Fruit fly (Drosophila melanogaster) whole organism, prepupa: ENCODE measurements around the gene ATPsyngamma.

Experiments
- CG10631 ChIP-seq: fragments of 200-800 bp; sonication (Bioruptor generic); optimal IDR thresholded peaks from 2 replicates; lab custom pipeline; 2016; ENCODE audit warnings: missing biosample characterization, missing genetic modification characterization
- CG11294 ChIP-seq: fragments of 200-800 bp; sonication (Bioruptor generic); IDR thresholded peaks from 2 replicates; pipeline ENCODE4 v1.3.6; 2022; ENCODE audit warnings: missing biosample characterization, missing genetic modification characterization
- CG11762 ChIP-seq: fragments of 200-800 bp; sonication (Bioruptor generic); optimal IDR thresholded peaks from 3 replicates; lab custom pipeline; 2016; ENCODE audit warnings: missing biosample characterization, missing genetic modification characterization; ENCODE audit not compliant: insufficient read depth
- CG11902 ChIP-seq: fragments of 200-800 bp; sonication (Bioruptor generic); optimal IDR thresholded peaks from 3 replicates; lab custom pipeline; 2016; ENCODE audit warnings: missing biosample characterization, missing genetic modification characterization
- CG15336 ChIP-seq: fragments of 200-800 bp; sonication (Bioruptor generic); IDR thresholded peaks from 2 replicates; pipeline ENCODE4 v1.3.6; 2022; ENCODE audit warnings: missing biosample characterization, missing genetic modification characterization
- CG1621 ChIP-seq: fragments of 200-800 bp; sonication (Bioruptor generic); optimal IDR thresholded peaks from 3 replicates; lab custom pipeline; 2018; ENCODE audit warnings: missing biosample characterization, mild to moderate bottlenecking, missing genetic modification characterization
- CG16779 ChIP-seq: fragments of 200-800 bp; sonication (Bioruptor generic); optimal IDR thresholded peaks from 3 replicates; lab custom pipeline; 2017; ENCODE audit warnings: missing biosample characterization, mild to moderate bottlenecking, missing genetic modification characterization
- CG3032 ChIP-seq: fragments of 200-800 bp; optimal IDR thresholded peaks from 2 replicates; lab custom pipeline; 2019; ENCODE audit warnings: missing biosample characterization, mild to moderate bottlenecking, missing genetic modification characterization, moderate library complexity
- CG31627 ChIP-seq: fragments of 200-800 bp; sonication (Bioruptor generic); optimal IDR thresholded peaks from 3 replicates; lab custom pipeline; 2016; ENCODE audit warnings: missing biosample characterization, missing genetic modification characterization
- CG32006 ChIP-seq: fragments of 200-800 bp; sonication (Bioruptor generic); optimal IDR thresholded peaks from 3 replicates; lab custom pipeline; 2017; ENCODE audit warnings: missing biosample characterization, mild to moderate bottlenecking, missing genetic modification characterization
- CG34406 ChIP-seq: fragments of 200-800 bp; sonication (Bioruptor generic); optimal IDR thresholded peaks from 3 replicates; lab custom pipeline; 2016; ENCODE audit warnings: missing biosample characterization, missing genetic modification characterization
- CG3919 ChIP-seq: fragments of 200-800 bp; sonication (Bioruptor generic); optimal IDR thresholded peaks from 3 replicates; lab custom pipeline; 2016; ENCODE audit warnings: missing biosample characterization, missing genetic modification characterization
- CG4318 ChIP-seq: fragments of 200-800 bp; sonication (Bioruptor generic); optimal IDR thresholded peaks from 3 replicates; lab custom pipeline; 2017; ENCODE audit warnings: missing biosample characterization, mild to moderate bottlenecking, missing genetic modification characterization
- CG6163 ChIP-seq: fragments of 200-800 bp; sonication (Bioruptor generic); IDR thresholded peaks from 3 replicates; pipeline ENCODE4 v1.3.6; 2022; ENCODE audit warnings: missing biosample characterization, missing genetic modification characterization
- CG6276 ChIP-seq: fragments of 200-800 bp; sonication (Bioruptor generic); optimal IDR thresholded peaks from 2 replicates; lab custom pipeline; 2017; ENCODE audit warnings: missing biosample characterization, mild to moderate bottlenecking, missing genetic modification characterization
- CG6792 ChIP-seq: fragments of 200-800 bp; sonication (Bioruptor generic); optimal IDR thresholded peaks from 3 replicates; lab custom pipeline; 2016; ENCODE audit warnings: missing biosample characterization, missing genetic modification characterization
- CG6854 ChIP-seq: fragments of 200-800 bp; sonication (Bioruptor generic); optimal IDR thresholded peaks from 2 replicates; lab custom pipeline; 2017; ENCODE audit warnings: missing biosample characterization, mild to moderate bottlenecking, missing genetic modification characterization
- CG7368 ChIP-seq: fragments of 200-800 bp; sonication (Bioruptor generic); optimal IDR thresholded peaks from 3 replicates; lab custom pipeline; 2016; ENCODE audit warnings: missing biosample characterization, missing genetic modification characterization
- CG8319 ChIP-seq: fragments of 200-800 bp; sonication (Bioruptor generic); optimal IDR thresholded peaks from 3 replicates; lab custom pipeline; 2016; ENCODE audit warnings: missing biosample characterization, missing genetic modification characterization
- CG8632 ChIP-seq: fragments of 200-800 bp; sonication (Bioruptor generic); optimal IDR thresholded peaks from 3 replicates; lab custom pipeline; 2016; ENCODE audit warnings: missing biosample characterization, missing genetic modification characterization
- CG9139 ChIP-seq: fragments of 200-800 bp; sonication (Bioruptor generic); optimal IDR thresholded peaks from 3 replicates; lab custom pipeline; 2017; ENCODE audit warnings: missing biosample characterization, mild to moderate bottlenecking, missing genetic modification characterization
- Eip75B ChIP-seq: fragments of 200-800 bp; sonication (Bioruptor generic); optimal IDR thresholded peaks from 3 replicates; lab custom pipeline; 2016; ENCODE audit warnings: missing biosample characterization, missing genetic modification characterization
- Eip78C ChIP-seq: fragments of 200-800 bp; sonication (Bioruptor generic); peaks from one replicate; lab custom pipeline; 2016; ENCODE audit warnings: missing biosample characterization, missing genetic modification characterization
- Eip93F ChIP-seq: fragments of 200-800 bp; sonication (Bioruptor generic); optimal IDR thresholded peaks from 2 replicates; lab custom pipeline; 2016; ENCODE audit warnings: missing biosample characterization, mild to moderate bottlenecking, missing genetic modification characterization
- Ets96B ChIP-seq: fragments of 200-800 bp; optimal IDR thresholded peaks from 2 replicates; lab custom pipeline; 2019; ENCODE audit warnings: missing biosample characterization, mild to moderate bottlenecking, missing genetic modification characterization, moderate library complexity
- Gug ChIP-seq: fragments of 200-800 bp; sonication (Bioruptor generic); IDR thresholded peaks from 2 replicates; pipeline ENCODE4 v1.3.6; 2022; ENCODE audit warnings: missing biosample characterization, missing genetic modification characterization
- Hr38 ChIP-seq: sonication (Bioruptor generic); optimal IDR thresholded peaks from 2 replicates; lab custom pipeline; 2016; ENCODE audit warnings: missing biosample characterization, missing genetic modification characterization
- Hr39 ChIP-seq: fragments of 200-800 bp; sonication (Bioruptor generic); optimal IDR thresholded peaks from 2 replicates; lab custom pipeline; 2016; ENCODE audit warnings: missing biosample characterization, missing genetic modification characterization
- Hr4 ChIP-seq: fragments of 200-800 bp; sonication (Bioruptor generic); optimal IDR thresholded peaks from 3 replicates; lab custom pipeline; 2016; ENCODE audit warnings: missing biosample characterization, missing genetic modification characterization
- Lpt ChIP-seq: fragments of 200-800 bp; sonication (Bioruptor generic); optimal IDR thresholded peaks from 3 replicates; lab custom pipeline; 2016; ENCODE audit warnings: missing biosample characterization, missing genetic modification characterization
- Smox ChIP-seq: fragments of 200-800 bp; sonication (Bioruptor generic); optimal IDR thresholded peaks from 3 replicates; lab custom pipeline; 2016; ENCODE audit warnings: missing biosample characterization, missing genetic modification characterization
- Sox14 ChIP-seq: fragments of 200-800 bp; sonication (Bioruptor generic); optimal IDR thresholded peaks from 3 replicates; lab custom pipeline; 2016; ENCODE audit warnings: missing biosample characterization, missing genetic modification characterization
- Sox15 ChIP-seq: fragments of 200-800 bp; sonication (Bioruptor generic); optimal IDR thresholded peaks from 3 replicates; lab custom pipeline; 2016; ENCODE audit warnings: missing biosample characterization, missing genetic modification characterization
- achi ChIP-seq: fragments of 200-800 bp; sonication (Bioruptor generic); optimal IDR thresholded peaks from 3 replicates; lab custom pipeline; 2016; ENCODE audit warnings: missing biosample characterization, missing genetic modification characterization
- acj6 ChIP-seq: fragments of 200-800 bp; sonication (Bioruptor generic); optimal IDR thresholded peaks from 3 replicates; lab custom pipeline; 2016; ENCODE audit warnings: missing biosample characterization, missing genetic modification characterization
- cyc ChIP-seq: fragments of 200-800 bp; sonication (Bioruptor generic); optimal IDR thresholded peaks from 3 replicates; lab custom pipeline; 2016; ENCODE audit warnings: missing biosample characterization, missing genetic modification characterization
- dac ChIP-seq: fragments of 200-800 bp; sonication (Bioruptor generic); optimal IDR thresholded peaks from 2 replicates; lab custom pipeline; 2017; ENCODE audit warnings: missing biosample characterization, mild to moderate bottlenecking, missing genetic modification characterization
- dsx ChIP-seq: fragments of 200-800 bp; optimal IDR thresholded peaks from 3 replicates; lab custom pipeline; 2019; ENCODE audit warnings: missing biosample characterization, mild to moderate bottlenecking, missing genetic modification characterization, moderate library complexity; ENCODE audit not compliant: poor library complexity, severe bottlenecking
- eg ChIP-seq: fragments of 200-800 bp; sonication (Bioruptor generic); IDR thresholded peaks from 3 replicates; pipeline ENCODE4 v1.3.6; 2022; ENCODE audit warnings: missing biosample characterization, missing genetic modification characterization
- esn ChIP-seq: fragments of 200-800 bp; sonication (Bioruptor generic); optimal IDR thresholded peaks from 2 replicates; lab custom pipeline; 2016; ENCODE audit warnings: missing biosample characterization, mild to moderate bottlenecking, missing genetic modification characterization, moderate library complexity
- fd59A ChIP-seq: fragments of 200-800 bp; sonication (Bioruptor generic); optimal IDR thresholded peaks from 2 replicates; lab custom pipeline; 2017; ENCODE audit warnings: missing biosample characterization, mild to moderate bottlenecking, missing genetic modification characterization, missing genetic modification reagents
- fd85E ChIP-seq: fragments of 200-800 bp; sonication (Bioruptor generic); optimal IDR thresholded peaks from 3 replicates; lab custom pipeline; 2016; ENCODE audit warnings: missing biosample characterization, missing genetic modification characterization
- fkh ChIP-seq: fragments of 200-800 bp; sonication (Bioruptor generic); optimal IDR thresholded peaks from 3 replicates; lab custom pipeline; 2017; ENCODE audit warnings: missing biosample characterization, mild to moderate bottlenecking, missing genetic modification characterization, moderate library complexity
- net ChIP-seq: fragments of 200-800 bp; sonication (Bioruptor generic); optimal IDR thresholded peaks from 3 replicates; lab custom pipeline; 2016; ENCODE audit warnings: missing biosample characterization, missing genetic modification characterization
- pdm3 ChIP-seq: fragments of 200-800 bp; sonication (Bioruptor generic); optimal IDR thresholded peaks from 3 replicates; lab custom pipeline; 2016; ENCODE audit warnings: missing biosample characterization, missing genetic modification characterization
- salr ChIP-seq, 2 experiments: fragments of 200-800 bp; sonication (Bioruptor generic); optimal IDR thresholded peaks; 3 replicates each; lab custom pipeline; 2016 to 2018; ENCODE audit warnings: missing biosample characterization in 2 of 2, missing genetic modification characterization in 2 of 2, mild to moderate bottlenecking in 1 of 2
- spab ChIP-seq: fragments of 200-800 bp; sonication (Bioruptor generic); optimal IDR thresholded peaks from 2 replicates; lab custom pipeline; 2017; ENCODE audit warnings: missing biosample characterization, mild to moderate bottlenecking, missing genetic modification characterization, missing genetic modification reagents
- ss ChIP-seq, 2 experiments: fragments of 200-800 bp; sonication (Bioruptor generic); optimal IDR thresholded peaks; 2 replicates in 1 of 2; 3 replicates in 1 of 2; lab custom pipeline; 2017 to 2018; ENCODE audit warnings: mild to moderate bottlenecking in 2 of 2, missing biosample characterization in 2 of 2, missing genetic modification characterization in 2 of 2, moderate library complexity in 1 of 2

ATPsyngamma gene

DNA sequence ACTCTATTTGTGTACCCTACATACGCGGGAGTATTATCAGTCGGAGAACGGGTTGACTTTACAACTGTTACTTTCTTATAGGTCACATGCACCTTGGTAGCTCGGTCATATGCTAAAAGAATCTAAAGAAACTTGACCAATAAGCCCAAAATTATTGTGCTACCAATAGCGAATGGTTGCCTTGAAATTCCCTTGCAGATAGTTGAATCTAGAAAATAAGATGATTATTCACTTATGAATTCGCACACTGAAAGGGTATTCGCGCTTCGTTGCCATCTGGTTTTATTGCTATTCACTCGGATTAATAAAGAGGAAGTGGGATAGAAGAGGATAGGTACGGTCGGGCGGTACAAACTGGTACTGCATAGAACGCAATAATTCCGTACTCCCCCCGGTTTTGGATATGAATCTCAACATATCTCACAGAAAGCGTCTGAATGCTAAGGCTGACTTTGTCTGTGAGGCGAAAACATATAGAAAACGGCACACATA, 24.9 kb upstream of the ATPsyngamma start (continued):
- peak; percentile 64 for TF ChIP-seq CG7368
- peak; percentile 79 for TF ChIP-seq fd59A (GFP tag; lab: Kevin White, UChicago)
- peak; percentile 90 for TF ChIP-seq Hr4 (GFP tag; lab: Kevin White, UChicago)
- peak; percentile 59 for TF ChIP-seq CG9139 (GFP tag; lab: Kevin White, UChicago)
- TF ChIP-seq CG3919, result peak; percentile 74
- peak; percentile 76 for TF ChIP-seq CG11902 (GFP tag; lab: Kevin White, UChicago)
- TF ChIP-seq achi (GFP tag; lab: Kevin White, UChicago), result peak; percentile 71
- TF ChIP-seq Hr38 (GFP tag; lab: Kevin White, UChicago), result no peak
- TF ChIP-seq, all 60 proteins: peak for 54

DNA sequence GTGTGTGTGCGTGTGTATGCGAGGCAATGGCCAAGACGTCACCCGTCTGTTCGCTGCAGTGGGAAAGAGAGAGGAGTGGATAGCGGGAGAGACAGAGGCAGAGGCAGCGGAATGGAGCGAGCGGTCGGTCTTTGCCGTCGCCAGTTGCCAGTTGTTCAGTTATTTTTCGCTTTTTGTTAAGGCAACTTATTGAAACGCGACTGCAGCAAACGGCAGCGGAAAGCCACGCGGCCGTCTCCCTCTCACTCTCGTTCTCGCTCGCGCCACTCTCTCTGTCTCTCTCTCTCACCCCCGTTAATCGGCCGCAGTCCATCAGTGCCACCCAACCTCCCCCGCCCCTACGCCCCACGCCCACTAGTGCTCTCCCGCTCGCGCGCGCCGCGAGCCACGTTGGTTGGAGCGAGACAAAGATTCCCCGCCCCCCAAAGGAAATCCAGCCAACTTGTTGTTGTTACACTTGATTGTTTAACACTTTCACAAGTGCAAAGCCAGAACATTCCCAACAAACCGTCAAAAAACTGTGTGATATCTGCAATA, 23.9 kb upstream of the ATPsyngamma start:
- TF ChIP-seq CG1621 (tag; lab: Kevin White, UChicago) (peak; percentile 24), cyc (GFP tag; lab: Kevin White, UChicago) (no peak), Hr4 (GFP tag; lab: Kevin White, UChicago) (no peak), CG10631 (GFP tag; lab: Kevin White, UChicago) (no peak), CG7368 (peak; percentile 27), Ets96B (tag; lab: Kevin White, UChicago) (no peak), achi (GFP tag; lab: Kevin White, UChicago) (no peak), ss (GFP tag; optimal IDR thresholded peaks at IDR 0.05; lab: Kevin White, UChicago) (peak; percentile 53 to 76), Sox14 (peak; percentile 29), CG34406 (GFP tag; lab: Kevin White, UChicago) (no peak), Eip78C (GFP tag; lab: Kevin White, UChicago) (no peak), salr (GFP tag; optimal IDR thresholded peaks at IDR 0.05; lab: Kevin White, UChicago) (no peak), CG6163 (GFP tag; lab: Robert Waterston, UW) (peak; percentile 77), esn (GFP tag; lab: Kevin White, UChicago) (no peak), CG11902 (GFP tag; lab: Kevin White, UChicago) (no peak), Sox15 (GFP tag; lab: Kevin White, UChicago) (no peak), Lpt (peak; percentile 56), Gug (GFP tag; lab: Robert Waterston, UW) (peak; percentile 51), CG3032 (tag; lab: Kevin White, UChicago) (peak; percentile 28), net (GFP tag; lab: Kevin White, UChicago) (no peak), dac (no peak), Smox (GFP tag; lab: Kevin White, UChicago) (no peak), spab (GFP tag; lab: Kevin White, UChicago) (no peak), CG16779 (no peak), CG8632 (GFP tag; lab: Kevin White, UChicago) (no peak), dsx (GFP tag; lab: Kevin White, UChicago) (peak; percentile 13), CG8319 (GFP tag; lab: Kevin White, UChicago) (no peak), CG31627 (no peak), CG4318 (GFP tag; lab: Kevin White, UChicago) (no peak), Eip75B (GFP tag; lab: Kevin White, UChicago) (no peak), fkh (peak; percentile 83), Hr38 (GFP tag; lab: Kevin White, UChicago) (no peak), CG9139 (GFP tag; lab: Kevin White, UChicago) (peak; percentile 61), eg (peak; percentile 53; the same call in 1 of the 3 replicates), acj6 (GFP tag; lab: Kevin White, UChicago) (no peak), CG6854 (peak; percentile 70), Eip93F (GFP tag; lab: Kevin White, UChicago) (no peak), CG6276 (GFP tag; lab: Kevin White, UChicago) (peak; percentile 49), pdm3 (GFP tag; lab: Kevin White, UChicago) (no peak), fd85E (no peak), CG11294 (GFP tag; lab: Robert Waterston, UW) (peak; percentile 38; the same call in 1 of the 2 replicates), CG32006 (GFP tag; lab: Kevin White, UChicago) (no peak), CG6792 (GFP tag; lab: Kevin White, UChicago) (no peak), Hr39 (GFP tag; lab: Kevin White, UChicago) (no peak), CG15336 (GFP tag; lab: Robert Waterston, UW) (peak; percentile 63), CG11762 (GFP tag; lab: Kevin White, UChicago) (no peak), CG3919 (peak; percentile 6)
